Fruit fly (Drosophila melanogaster): ENCODE data around the gene Vha100-1.

Vha100-1 gene

DNA sequence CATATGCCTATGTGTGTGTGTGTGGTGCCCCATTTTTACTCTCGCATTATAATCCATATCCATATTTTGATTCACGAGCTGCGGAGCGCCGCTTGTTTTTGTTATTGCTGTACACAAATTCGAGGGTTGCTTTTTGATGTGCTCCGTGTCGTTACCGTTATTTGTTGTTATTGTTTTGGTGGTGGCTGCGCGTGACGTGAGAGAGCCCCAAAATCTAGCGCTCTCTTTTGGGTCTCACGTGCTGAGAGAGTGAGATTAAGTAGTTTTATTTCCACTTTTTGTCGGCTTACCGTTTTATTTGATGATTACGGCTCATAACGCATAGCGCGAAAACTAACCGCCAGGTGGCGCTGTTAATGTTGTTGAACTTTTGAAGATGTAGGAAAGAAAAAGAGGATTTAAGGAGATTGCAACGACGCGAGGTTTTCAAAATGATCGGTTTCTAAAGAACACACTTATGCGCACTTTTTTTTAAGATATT lies 43.7 kb upstream of the Vha100-1 start (continued):
- TF ChIP-seq CG1792 (GFP tag; optimal IDR thresholded peaks at IDR 0.05), result no peak
- no peak for TF ChIP-seq Hsf (GFP tag; optimal IDR thresholded peaks at IDR 0.05)
- TF ChIP-seq Mrtf (GFP tag; IDR thresholded peaks at IDR 0.05), result no peak
- TF ChIP-seq CG11504 (tag; optimal IDR thresholded peaks at IDR 0.05), result no peak
- no peak for TF ChIP-seq kay (GFP tag; optimal IDR thresholded peaks at IDR 0.05)
- no peak for TF ChIP-seq danr (GFP tag; IDR thresholded peaks at IDR 0.05)
- TF ChIP-seq CG6765 (GFP tag; optimal IDR thresholded peaks at IDR 0.05), result no peak
- no peak for TF ChIP-seq CG2120 (GFP tag; optimal IDR thresholded peaks at IDR 0.05)
- TF ChIP-seq Dp (GFP tag; optimal IDR thresholded peaks at IDR 0.05), result no peak
- no peak for TF ChIP-seq Hey (tag; optimal IDR thresholded peaks at IDR 0.05)
- TF ChIP-seq CG31441 (GFP tag; IDR thresholded peaks at IDR 0.05), result no peak
- no peak for TF ChIP-seq CG32772 (GFP tag; IDR thresholded peaks at IDR 0.05)
- TF ChIP-seq slp2 (GFP tag; optimal IDR thresholded peaks at IDR 0.05), result no peak
- TF ChIP-seq Abd-B (GFP tag; optimal IDR thresholded peaks at IDR 0.05), result peak; percentile 22
- TF ChIP-seq Blimp-1 (GFP tag; optimal IDR thresholded peaks at IDR 0.05), result no peak
- TF ChIP-seq tap (tag; optimal IDR thresholded peaks at IDR 0.05), result no peak
- TF ChIP-seq crp (GFP tag; optimal IDR thresholded peaks at IDR 0.05), result no peak
- no peak for TF ChIP-seq CG10543 (GFP tag; optimal IDR thresholded peaks at IDR 0.05)
- no peak for TF ChIP-seq Hr39 (optimal IDR thresholded peaks at IDR 0.05)
- TF ChIP-seq grn (GFP tag; optimal IDR thresholded peaks at IDR 0.05), result no peak
- TF ChIP-seq CG18764 (GFP tag; optimal IDR thresholded peaks at IDR 0.05), result no peak
- no peak for TF ChIP-seq ash1 (GFP tag; optimal IDR thresholded peaks at IDR 0.05)
- no peak for TF ChIP-seq CG32532 (GFP tag; IDR thresholded peaks at IDR 0.05)
- no peak for TF ChIP-seq CG34224 (GFP tag; IDR thresholded peaks at IDR 0.05; ENCODE audit: partially characterized antibody)
- no peak for TF ChIP-seq rib (GFP tag; IDR thresholded peaks at IDR 0.05)
- TF ChIP-seq CG7786 (GFP tag; optimal IDR thresholded peaks at IDR 0.05), result no peak
- TF ChIP-seq H2.0 (GFP tag; IDR thresholded peaks at IDR 0.05), result no peak
- no peak for TF ChIP-seq dan (GFP tag; IDR thresholded peaks at IDR 0.05)
- no peak for TF ChIP-seq toy (GFP tag; IDR thresholded peaks at IDR 0.05)
- TF ChIP-seq Rfx (GFP tag; IDR thresholded peaks at IDR 0.05), result no peak
- TF ChIP-seq chinmo (GFP tag; IDR thresholded peaks at IDR 0.05; ENCODE audit: partially characterized antibody), result no peak
- no peak for TF ChIP-seq ham (GFP tag; IDR thresholded peaks at IDR 0.05)
- no peak for TF ChIP-seq CG34376 (GFP tag; optimal IDR thresholded peaks at IDR 0.05)
- no peak for TF ChIP-seq CG17912 (GFP tag; optimal IDR thresholded peaks at IDR 0.05)
- no peak for TF ChIP-seq CG2199 (GFP tag; IDR thresholded peaks at IDR 0.05)
- TF ChIP-seq E2f1 (GFP tag; IDR thresholded peaks at IDR 0.05), result no peak
- TF ChIP-seq CG10654 (GFP tag; optimal IDR thresholded peaks at IDR 0.05), result no peak
- peak; percentile 79 to 83 for TF ChIP-seq Trl (optimal IDR thresholded peaks at IDR 0.05)
- no peak for TF ChIP-seq Trl (GFP tag; optimal IDR thresholded peaks at IDR 0.05)
- TF ChIP-seq CG4854 (GFP tag; optimal IDR thresholded peaks at IDR 0.05), result no peak
- no peak for TF ChIP-seq dysf (GFP tag; IDR thresholded peaks at IDR 0.05)
- no peak for TF ChIP-seq Bdp1 (GFP tag; optimal IDR thresholded peaks at IDR 0.05)
- TF ChIP-seq bab2 (GFP tag; optimal IDR thresholded peaks at IDR 0.05), result no peak
- no peak for TF ChIP-seq E2f2 (GFP tag; IDR thresholded peaks at IDR 0.05)
- no peak for TF ChIP-seq maf-S (GFP tag; optimal IDR thresholded peaks at IDR 0.05)
- TF ChIP-seq Nf-YB (GFP tag; optimal IDR thresholded peaks at IDR 0.05), result no peak
- TF ChIP-seq cwo (GFP tag; optimal IDR thresholded peaks at IDR 0.05), result peak; percentile 19
- TF ChIP-seq CG14014 (GFP tag; IDR thresholded peaks at IDR 0.05), result no peak
- TF ChIP-seq vvl (GFP tag; IDR thresholded peaks at IDR 0.05), result no peak
- TF ChIP-seq CG3995 (GFP tag; optimal IDR thresholded peaks at IDR 0.05), result no peak
- TF ChIP-seq ato (GFP tag; IDR thresholded peaks at IDR 0.05; ENCODE audit: partially characterized antibody), result no peak
- TF ChIP-seq CG10147 (GFP tag; optimal IDR thresholded peaks at IDR 0.05), result no peak
- peak; percentile 52 for TF ChIP-seq CG7987 (GFP tag; optimal IDR thresholded peaks at IDR 0.05)
